Fruit fly (Drosophila melanogaster) whole organism, embryonic: ENCODE results near the gene CG31019.

Experiments used
- Ada2b ChIP-seq: fragments of 200-800 bp; sonication (Bioruptor generic); IDR thresholded peaks from 2 replicates; pipeline ENCODE4 v1.3.6; 2022; ENCODE audit warnings: missing biosample characterization, missing genetic modification characterization
- Bteb2 ChIP-seq: fragments of 200-800 bp; sonication (Bioruptor generic); optimal IDR thresholded peaks from 2 replicates; lab custom pipeline; 2016; ENCODE audit warnings: missing biosample characterization, missing genetic modification characterization
- C15 ChIP-seq: fragments of 200-800 bp; sonication (Bioruptor generic); IDR thresholded peaks from 3 replicates; pipeline ENCODE4 v1.3.6; 2022; ENCODE audit warnings: missing biosample characterization, missing genetic modification characterization
- CG1024 ChIP-seq: fragments of 200-800 bp; sonication (Bioruptor generic); IDR thresholded peaks from 2 replicates; pipeline ENCODE4 v1.3.6; 2022; ENCODE audit warnings: missing biosample characterization, missing genetic modification characterization
- CG10366 ChIP-seq: fragments of 200-800 bp; sonication (Bioruptor generic); IDR thresholded peaks from 2 replicates; pipeline ENCODE4 v1.3.6; 2022; ENCODE audit warnings: missing biosample characterization, missing genetic modification characterization
- CG12071 ChIP-seq: fragments of 200-800 bp; sonication (Bioruptor generic); optimal IDR thresholded peaks from 3 replicates; lab custom pipeline; 2018; ENCODE audit warnings: missing biosample characterization, mild to moderate bottlenecking, missing genetic modification characterization
- CG8388 ChIP-seq: fragments of 200-800 bp; sonication (Bioruptor generic); optimal IDR thresholded peaks from 2 replicates; lab custom pipeline; 2019; ENCODE audit warnings: missing biosample characterization, mild to moderate bottlenecking, missing genetic modification characterization, moderate library complexity
- CG8478 ChIP-seq: fragments of >200 bp; optimal IDR thresholded peaks from 2 replicates; lab custom pipeline; 2018
- Hr78 ChIP-seq, 2 experiments: fragments of 200-800 bp in 1 of 2; fragments of >200 bp in 1 of 2; sonication (Bioruptor generic) in 1 of 2; optimal IDR thresholded peaks; 2 replicates each; lab custom pipeline; 2017 to 2019; ENCODE audit warnings: missing biosample characterization in 2 of 2, missing genetic modification characterization in 2 of 2, mild to moderate bottlenecking in 1 of 2, moderate library complexity in 1 of 2
- Mes4 ChIP-seq: fragments of 200-800 bp; sonication (Bioruptor generic); optimal IDR thresholded peaks from 2 replicates; lab custom pipeline; 2016; ENCODE audit warnings: missing biosample characterization, missing genetic modification characterization
- abd-A ChIP-seq: fragments of 200-800 bp; sonication (Bioruptor generic); optimal IDR thresholded peaks from 3 replicates; lab custom pipeline; 2019; ENCODE audit warnings: missing biosample characterization, mild to moderate bottlenecking, missing genetic modification characterization, moderate library complexity
- bowl ChIP-seq: fragments of 200-800 bp; sonication (Bioruptor generic); IDR thresholded peaks from 2 replicates; pipeline ENCODE4 v1.3.6; 2022; ENCODE audit warnings: missing biosample characterization, missing genetic modification characterization
- emc ChIP-seq: fragments of 200-800 bp; sonication (Bioruptor generic); optimal IDR thresholded peaks from 2 replicates; lab custom pipeline; 2016; ENCODE audit warnings: missing biosample characterization, missing genetic modification characterization
- lmd ChIP-seq: fragments of 200-800 bp; sonication (Bioruptor generic); IDR thresholded peaks from 2 replicates; pipeline ENCODE4 v1.3.6; 2022; ENCODE audit warnings: missing biosample characterization, missing genetic modification characterization

DNA sequence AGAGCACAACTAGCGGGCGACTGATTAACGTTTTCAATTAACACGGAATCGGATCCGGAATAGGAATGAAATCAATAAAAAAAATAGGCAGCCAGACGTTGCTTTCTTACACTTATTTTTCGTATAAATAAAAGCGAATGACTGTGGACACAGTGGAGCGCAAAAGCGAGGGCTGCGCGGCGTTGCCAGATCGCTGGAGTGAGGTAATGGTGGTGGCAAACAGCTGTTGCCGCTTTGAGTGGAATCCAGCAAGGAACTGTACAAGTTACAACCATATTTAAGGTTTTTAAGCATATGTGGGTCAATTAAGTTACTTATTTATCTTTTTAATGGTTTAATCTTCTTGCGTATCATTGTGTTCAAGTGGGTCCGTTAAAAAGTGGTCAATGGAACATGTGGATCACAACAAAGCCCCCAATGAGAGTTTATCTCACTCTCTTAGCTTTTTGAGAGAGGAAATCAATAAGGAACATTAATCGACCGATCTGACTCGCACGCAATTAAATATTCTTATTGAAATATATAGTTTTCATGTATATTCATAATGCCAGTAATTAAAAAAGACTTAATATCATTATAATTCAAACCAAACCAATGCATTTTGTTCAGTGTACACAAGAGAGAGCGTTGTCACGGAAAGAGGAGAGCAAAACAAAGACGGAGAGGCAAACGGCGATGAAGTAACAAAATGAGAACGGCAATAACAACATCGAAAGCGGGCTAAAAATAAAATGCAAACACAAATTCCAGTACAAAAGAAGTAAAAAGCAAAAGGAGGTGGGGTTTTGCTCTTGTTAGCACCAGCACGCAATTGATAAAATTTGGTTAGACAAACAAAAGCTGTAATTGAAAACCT, 3.6 kb downstream of the CG31019 start:
- peak; percentile 93 for TF ChIP-seq Ada2b (GFP tag; lab: Robert Waterston, UW)
- no peak for TF ChIP-seq CG8478 (lab: Kevin White, UChicago)
- TF ChIP-seq CG1024 (GFP tag; lab: Robert Waterston, UW): peak; percentile 89
- TF ChIP-seq lmd (GFP tag; lab: Robert Waterston, UW): peak; percentile 89
- peak; percentile 86 for TF ChIP-seq Mes4 (GFP tag; lab: Kevin White, UChicago)
- TF ChIP-seq CG8388 (GFP tag; lab: Kevin White, UChicago): peak; percentile 93
- peak; percentile 81 for TF ChIP-seq emc (GFP tag; lab: Kevin White, UChicago)
- peak; percentile 93 for TF ChIP-seq CG10366 (GFP tag; lab: Robert Waterston, UW)
- TF ChIP-seq CG12071 (GFP tag; lab: Kevin White, UChicago): peak; percentile 93
- TF ChIP-seq Hr78 (GFP tag; optimal IDR thresholded peaks at IDR 0.05; lab: Kevin White, UChicago): peak in 1 of 2 experiments; percentile 55
- peak; percentile 84 for TF ChIP-seq Bteb2 (GFP tag; lab: Kevin White, UChicago)
- TF ChIP-seq bowl: peak; percentile 92
- TF ChIP-seq C15 (GFP tag; lab: Robert Waterston, UW): peak; percentile 89
- TF ChIP-seq abd-A (tag; lab: Kevin White, UChicago): no peak
